Worm (Caenorhabditis elegans) whole organism, young adult: Measurements from ENCODE around the gene egl-44.
A peak's percentile ranks its signal among the peaks of the same experiment; 100 is the strongest.

Source experiments
- B0019.2 ChIP-seq: fragments of 200-800 bp; sonication (Bioruptor generic); conservative IDR thresholded peaks from 2 replicates; pipeline ENCODE4 v1.3.6; 2022; ENCODE audit warnings: missing genetic modification reagents, missing genetic modification characterization, missing compliant biosample characterization
- B0336.3 ChIP-seq: fragments of 200-800 bp; sonication (Bioruptor generic); IDR thresholded peaks from 2 replicates; pipeline ENCODE4 v1.3.6; 2022; ENCODE audit warnings: missing genetic modification characterization, missing compliant biosample characterization
- F10E7.11 ChIP-seq: sonication (generic microtip); optimal IDR thresholded peaks from 2 replicates; lab custom pipeline; 2017; ENCODE audit warnings: mild to moderate bottlenecking, missing genetic modification characterization, moderate library complexity, missing compliant biosample characterization
- F23B12.7 ChIP-seq: sonication (generic microtip); optimal IDR thresholded peaks from 2 replicates; lab custom pipeline; 2017; ENCODE audit warnings: missing genetic modification characterization, mild to moderate bottlenecking, missing compliant biosample characterization, antibody characterized with exemption, moderate library complexity; ENCODE audit not compliant: insufficient read depth
- F33H1.4 ChIP-seq: fragments of 200-800 bp; sonication (Bioruptor generic); IDR thresholded peaks from 2 replicates; pipeline ENCODE4 v1.3.6; 2022; ENCODE audit warnings: missing genetic modification reagents, missing genetic modification characterization, missing compliant biosample characterization
- Y53F4B.3 ChIP-seq: fragments of 200-800 bp; sonication (Bioruptor generic); IDR thresholded peaks from 2 replicates; pipeline ENCODE4 v1.3.6; 2022; ENCODE audit warnings: missing genetic modification reagents, missing genetic modification characterization, missing compliant biosample characterization
- Y67H2A.10 ChIP-seq: fragments of 200-800 bp; sonication (Bioruptor generic); conservative IDR thresholded peaks from 2 replicates; pipeline ENCODE4 v1.3.6; 2022; ENCODE audit warnings: missing genetic modification reagents, missing genetic modification characterization, missing compliant biosample characterization
- Y95B8A.8 ChIP-seq: fragments of 200-800 bp; sonication (Bioruptor generic); IDR thresholded peaks from 2 replicates; pipeline ENCODE4 v1.3.6; 2022; ENCODE audit warnings: missing genetic modification reagents, missing genetic modification characterization, missing compliant biosample characterization
- aptf-2 ChIP-seq: fragments of 200-800 bp; sonication (Bioruptor generic); conservative IDR thresholded peaks from 2 replicates; pipeline ENCODE4 v1.3.6; 2022; ENCODE audit warnings: missing genetic modification reagents, missing genetic modification characterization, missing compliant biosample characterization
- atf-7 ChIP-seq: sonication (generic microtip); optimal IDR thresholded peaks from 2 replicates; lab custom pipeline; 2017; ENCODE audit warnings: mild to moderate bottlenecking, missing genetic modification characterization, missing compliant biosample characterization
- attf-5 ChIP-seq: fragments of 200-800 bp; sonication (Bioruptor generic); optimal IDR thresholded peaks from 2 replicates; lab custom pipeline; 2018; ENCODE audit warnings: mild to moderate bottlenecking, missing genetic modification characterization, missing compliant biosample characterization
- cebp-1 ChIP-seq, 2 experiments: fragments of 200-800 bp in 1 of 2; sonication (Bioruptor generic) in 1 of 2; sonication (generic microtip) in 1 of 2; IDR thresholded peaks in 1 of 2; optimal IDR thresholded peaks in 1 of 2; 2 replicates each; pipeline versions ENCODE4 v1.3.6 to Lab custom; 2017 to 2022; ENCODE audit warnings: missing compliant biosample characterization in 2 of 2, missing genetic modification characterization in 2 of 2, mild to moderate bottlenecking in 1 of 2, missing genetic modification reagents in 1 of 2, moderate library complexity in 1 of 2
- chd-7 ChIP-seq: sonication (generic microtip); optimal IDR thresholded peaks from 2 replicates; lab custom pipeline; 2016; ENCODE audit warnings: mild to moderate bottlenecking, missing genetic modification characterization, moderate library complexity, missing compliant biosample characterization
- dox-1 ChIP-seq: fragments of 200-800 bp; sonication (Bioruptor generic); IDR thresholded peaks from 2 replicates; pipeline ENCODE4 v1.3.6; 2022; ENCODE audit warnings: missing genetic modification reagents, missing genetic modification characterization, missing compliant biosample characterization
- dpff-1 ChIP-seq: sonication (generic microtip); optimal IDR thresholded peaks from 2 replicates; lab custom pipeline; 2017; ENCODE audit warnings: mild to moderate bottlenecking, missing genetic modification characterization, missing compliant biosample characterization
- dpl-1 ChIP-seq: fragments of 150-350 bp; optimal IDR thresholded peaks from 2 replicates; lab custom pipeline; 2014; ENCODE audit warnings: missing biosample characterization, missing genetic modification reagents, missing genetic modification characterization
- egl-44 ChIP-seq: fragments of 200-800 bp; sonication (Bioruptor generic); IDR thresholded peaks from 2 replicates; pipeline ENCODE4 v1.3.6; 2022; ENCODE audit warnings: missing genetic modification reagents, missing genetic modification characterization, missing compliant biosample characterization
- egrh-3 ChIP-seq: fragments of 200-800 bp; sonication (Bioruptor generic); IDR thresholded peaks from 2 replicates; pipeline ENCODE4 v1.3.6; 2022; ENCODE audit warnings: missing genetic modification reagents, missing genetic modification characterization, missing compliant biosample characterization
- ets-4 ChIP-seq: fragments of 200-800 bp; sonication (Bioruptor generic); optimal IDR thresholded peaks from 2 replicates; lab custom pipeline; 2018; ENCODE audit warnings: mild to moderate bottlenecking, missing genetic modification characterization, missing compliant biosample characterization
- let-607 ChIP-seq, 2 experiments: fragments of 200-800 bp in 1 of 2; sonication (Bioruptor generic) in 1 of 2; sonication (generic microtip) in 1 of 2; optimal IDR thresholded peaks; 2 replicates each; lab custom pipeline; 2016 to 2018; ENCODE audit warnings: mild to moderate bottlenecking in 2 of 2, missing compliant biosample characterization in 2 of 2, missing genetic modification characterization in 2 of 2, moderate library complexity in 2 of 2, missing genotype in 1 of 2
- lir-1 ChIP-seq: fragments of 200-800 bp; sonication (Bioruptor generic); conservative IDR thresholded peaks from 2 replicates; pipeline ENCODE4 v1.3.6; 2022; ENCODE audit warnings: missing genetic modification reagents, missing genetic modification characterization, missing compliant biosample characterization
- lsl-1 ChIP-seq: fragments of 200-800 bp; sonication (Bioruptor generic); optimal IDR thresholded peaks from 2 replicates; lab custom pipeline; 2018; ENCODE audit warnings: mild to moderate bottlenecking, missing genetic modification characterization, moderate library complexity, missing compliant biosample characterization
- lsy-27 ChIP-seq: sonication (generic microtip); optimal IDR thresholded peaks from 2 replicates; lab custom pipeline; 2017; ENCODE audit warnings: missing genetic modification characterization, mild to moderate bottlenecking, missing compliant biosample characterization, antibody characterized with exemption, missing genotype, borderline replicate concordance; ENCODE audit not compliant: insufficient read depth
- mxl-1 ChIP-seq: sonication (generic microtip); optimal IDR thresholded peaks from 2 replicates; lab custom pipeline; 2016; ENCODE audit warnings: missing genetic modification characterization, missing compliant biosample characterization
- nfyb-1 ChIP-seq: fragments of 200-800 bp; sonication (Bioruptor generic); IDR thresholded peaks from 2 replicates; pipeline ENCODE4 v1.3.6; 2022; ENCODE audit warnings: missing genetic modification reagents, missing genetic modification characterization, missing compliant biosample characterization
- nhr-80 ChIP-seq: sonication (generic microtip); optimal IDR thresholded peaks from 2 replicates; lab custom pipeline; 2016; ENCODE audit warnings: missing genetic modification characterization, missing compliant biosample characterization
- rcor-1 ChIP-seq: fragments of 200-800 bp; sonication (Bioruptor generic); IDR thresholded peaks from 2 replicates; pipeline ENCODE4 v1.3.6; 2022; ENCODE audit warnings: missing genetic modification reagents, missing genetic modification characterization, missing compliant biosample characterization
- snpc-3.4 ChIP-seq: sonication (generic microtip); optimal IDR thresholded peaks from 2 replicates; lab custom pipeline; 2017; ENCODE audit warnings: missing genetic modification characterization, mild to moderate bottlenecking, missing compliant biosample characterization, antibody characterized with exemption, moderate library complexity, missing genotype, missing genetic modification reagents
- tbp1 ChIP-seq: fragments of 200-800 bp; sonication (Bioruptor generic); optimal IDR thresholded peaks from 2 replicates; lab custom pipeline; 2018; ENCODE audit warnings: mild to moderate bottlenecking, missing genetic modification characterization, missing compliant biosample characterization
- tlf-1 ChIP-seq: fragments of 200-800 bp; sonication (Bioruptor generic); optimal IDR thresholded peaks from 2 replicates; lab custom pipeline; 2018; ENCODE audit warnings: mild to moderate bottlenecking, missing genetic modification characterization, missing compliant biosample characterization
- unc-62 ChIP-seq: fragments of 150-350 bp; optimal IDR thresholded peaks from 2 replicates; lab custom pipeline; 2014; ENCODE audit warnings: missing biosample characterization, missing genetic modification reagents, missing genetic modification characterization
- xnd-1 ChIP-seq: sonication (generic microtip); optimal IDR thresholded peaks from 2 replicates; lab custom pipeline; 2016; ENCODE audit warnings: missing genotype, missing genetic modification reagents, missing genetic modification characterization, missing compliant biosample characterization
- ztf-3 ChIP-seq: fragments of 200-800 bp; sonication (Bioruptor generic); optimal IDR thresholded peaks from 2 replicates; lab custom pipeline; 2018; ENCODE audit warnings: mild to moderate bottlenecking, missing genetic modification characterization, missing compliant biosample characterization

Gene egl-44

ce11 chrII:5933133-5933532 lies 4.5 kb downstream of the egl-44 start:
- TF ChIP-seq xnd-1 (no peak), dpff-1 (no peak), chd-7 (tag; lab: Kevin White, UChicago) (peak; percentile 12), dox-1 (GFP tag; lab: Robert Waterston, UW) (0 out of 2 replicates have a peak, but pooled peaks have one; percentile 6), Y95B8A.8 (GFP tag; lab: Robert Waterston, UW) (no peak), snpc-3.4 (tag; lab: Kevin White, UChicago) (no peak), rcor-1 (GFP tag; lab: Robert Waterston, UW) (no peak)

- TF ChIP-seq B0019.2: no peak
- no peak for TF ChIP-seq Y67H2A.10 (GFP tag; lab: Robert Waterston, UW)
- no peak for TF ChIP-seq lsy-27
- no peak for TF ChIP-seq dpl-1 (GFP tag; lab: Kevin White, UChicago)
- no peak for TF ChIP-seq cebp-1 (GFP tag; IDR thresholded peaks at IDR 0.05; lab: Robert Waterston, UW)
- TF ChIP-seq cebp-1 (tag; optimal IDR thresholded peaks at IDR 0.05; lab: Kevin White, UChicago): peak; percentile 7
- TF ChIP-seq aptf-2 (GFP tag; lab: Robert Waterston, UW): 0 out of 2 replicates have a peak, but pooled peaks have one; percentile 19
- TF ChIP-seq lir-1 (GFP tag; lab: Robert Waterston, UW): no peak
- TF ChIP-seq egrh-3: no peak
- no peak for TF ChIP-seq F33H1.4
- no peak for TF ChIP-seq ztf-3
- no peak for TF ChIP-seq nfyb-1 (GFP tag; lab: Robert Waterston, UW)
- TF ChIP-seq, all 124 proteins: peak for 2
Observed at ce11 chrII:5933962-5934422, 5.4 kb downstream of the egl-44 start.

- TF ChIP-seq mxl-1 (tag; lab: Kevin White, UChicago): no peak
- TF ChIP-seq tlf-1 (GFP tag; lab: Kevin White, UChicago): peak; percentile 0
- TF ChIP-seq tbp1 (GFP tag; lab: Kevin White, UChicago): peak; percentile 17
- TF ChIP-seq atf-7 (tag; lab: Kevin White, UChicago): peak; percentile 23
- no peak for TF ChIP-seq Y53F4B.3
- no peak for TF ChIP-seq B0336.3 (GFP tag; lab: Robert Waterston, UW)
- TF ChIP-seq F23B12.7 (tag; lab: Kevin White, UChicago): no peak
- peak; percentile 58 to 88 for TF ChIP-seq let-607 (tag; optimal IDR thresholded peaks at IDR 0.05; lab: Kevin White, UChicago)
- TF ChIP-seq lsl-1: no peak
- peak; percentile 22 for TF ChIP-seq ets-4 (GFP tag; lab: Kevin White, UChicago)
- TF ChIP-seq attf-5 (GFP tag; lab: Kevin White, UChicago): peak; percentile 19
- TF ChIP-seq unc-62 (GFP tag; lab: Kevin White, UChicago): peak; percentile 58
- TF ChIP-seq nfyb-1 (GFP tag; lab: Robert Waterston, UW): 0 out of 2 replicates have a peak, but pooled peaks have one; percentile 8
- TF ChIP-seq cebp-1 (GFP tag; IDR thresholded peaks at IDR 0.05; lab: Robert Waterston, UW): no peak
- peak; percentile 33 for TF ChIP-seq cebp-1 (tag; optimal IDR thresholded peaks at IDR 0.05; lab: Kevin White, UChicago)
- peak; percentile 30 for TF ChIP-seq chd-7 (tag; lab: Kevin White, UChicago)
- peak; percentile 79 for TF ChIP-seq nhr-80 (tag; lab: Kevin White, UChicago)
- peak; percentile 70; the same call in 1 of the 2 replicates for TF ChIP-seq egl-44 (GFP tag; lab: Robert Waterston, UW)
- no peak for TF ChIP-seq F10E7.11 (tag; lab: Kevin White, UChicago)
Observed at ce11 chrII:5936009-5936408, 7.4 kb downstream of the egl-44 start.
